Worm (Caenorhabditis elegans) whole organism, early embryonic: Measurements from ENCODE around the gene Y47D3A.14.

Experiments used
- B0310.2 ChIP-seq: sonication (generic microtip); optimal IDR thresholded peaks from 2 replicates; lab custom pipeline; 2016; ENCODE audit warnings: mild to moderate bottlenecking, missing genetic modification characterization, missing compliant biosample characterization
- F13C5.2 ChIP-seq: sonication (generic microtip); optimal IDR thresholded peaks from 2 replicates; lab custom pipeline; 2017; ENCODE audit warnings: mild to moderate bottlenecking, missing genetic modification characterization, inconsistent platforms, missing compliant biosample characterization
- aly-1 ChIP-seq: sonication (generic microtip); optimal IDR thresholded peaks from 2 replicates; lab custom pipeline; 2016; ENCODE audit warnings: missing genetic modification characterization, missing compliant biosample characterization
- ama-1 ChIP-seq: fragments of 150-350 bp; optimal IDR thresholded peaks from 2 replicates; lab custom pipeline; 2014
- ceh-13 ChIP-seq: fragments of 200-800 bp; sonication (Bioruptor generic); optimal IDR thresholded peaks from 2 replicates; lab custom pipeline; 2018; ENCODE audit warnings: mild to moderate bottlenecking, missing genetic modification characterization, missing compliant biosample characterization
- ceh-36 ChIP-seq: sonication (generic microtip); optimal IDR thresholded peaks from 2 replicates; lab custom pipeline; 2016; ENCODE audit warnings: missing genetic modification characterization, inconsistent platforms, missing compliant biosample characterization
- ets-7 ChIP-seq: sonication (generic microtip); optimal IDR thresholded peaks from 2 replicates; lab custom pipeline; 2016; ENCODE audit warnings: missing genotype, missing genetic modification characterization, missing compliant biosample characterization
- flt-1 ChIP-seq: fragments of 200-800 bp; sonication (Bioruptor generic); IDR thresholded peaks from 2 replicates; pipeline ENCODE4 v1.3.6; 2022; ENCODE audit warnings: missing genetic modification characterization, missing compliant biosample characterization
- hmbx-1 ChIP-seq: sonication (generic microtip); optimal IDR thresholded peaks from 2 replicates; lab custom pipeline; 2016; ENCODE audit warnings: mild to moderate bottlenecking, missing genetic modification characterization, missing compliant biosample characterization
- hmg-4 ChIP-seq: fragments of 200-800 bp; sonication (Bioruptor generic); optimal IDR thresholded peaks from 2 replicates; lab custom pipeline; 2018; ENCODE audit warnings: mild to moderate bottlenecking, missing genetic modification characterization, missing compliant biosample characterization
- hnd-1 ChIP-seq: sonication (generic microtip); optimal IDR thresholded peaks from 2 replicates; lab custom pipeline; 2016; ENCODE audit warnings: missing genetic modification characterization, missing compliant biosample characterization
- pes-1 ChIP-seq: fragments of 200-800 bp; sonication (Bioruptor generic); IDR thresholded peaks from 2 replicates; pipeline ENCODE4 v1.3.6; 2022; ENCODE audit warnings: missing genetic modification reagents, missing genetic modification characterization, missing compliant biosample characterization
- scrt-1 ChIP-seq: fragments of 200-800 bp; sonication (Bioruptor generic); IDR thresholded peaks from 2 replicates; pipeline ENCODE4 v1.3.6; 2022; ENCODE audit warnings: missing genetic modification characterization, missing compliant biosample characterization
- sea-1 ChIP-seq: fragments of 200-800 bp; sonication (Bioruptor generic); conservative IDR thresholded peaks from 2 replicates; pipeline ENCODE4 v1.3.6; 2022; ENCODE audit warnings: missing genetic modification characterization, missing compliant biosample characterization
- tbx-11 ChIP-seq: fragments of 200-800 bp; sonication (Bioruptor generic); IDR thresholded peaks from 2 replicates; pipeline ENCODE4 v1.3.6; 2022; ENCODE audit warnings: missing genetic modification characterization, missing compliant biosample characterization
- tbx-37 ChIP-seq: fragments of 200-800 bp; sonication (Bioruptor generic); conservative IDR thresholded peaks from 2 replicates; pipeline ENCODE4 v1.3.6; 2022; ENCODE audit warnings: missing genetic modification reagents, missing genetic modification characterization, missing compliant biosample characterization
- tra-4 ChIP-seq: sonication (generic microtip); optimal IDR thresholded peaks from 2 replicates; lab custom pipeline; 2017; ENCODE audit warnings: missing genetic modification characterization, missing compliant biosample characterization

Y47D3A.14 gene

DNA sequence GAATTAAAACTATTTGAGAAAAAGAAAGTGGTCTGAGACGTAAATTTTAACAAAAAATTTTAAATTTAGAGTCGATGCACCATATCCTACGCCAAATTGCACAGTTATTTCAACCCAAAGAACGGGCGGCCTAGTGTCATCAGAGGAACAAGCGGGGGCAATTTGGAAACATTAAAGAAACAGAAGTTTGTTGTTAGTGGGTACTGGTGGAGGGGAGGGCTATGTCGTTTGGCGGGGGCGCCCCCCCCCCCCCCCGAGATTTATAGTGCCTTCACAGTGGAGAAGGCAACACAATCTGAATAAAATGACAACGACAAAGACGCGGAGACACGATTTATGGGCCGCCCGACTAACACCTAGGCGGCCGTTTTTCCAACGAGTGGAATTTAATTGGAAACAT, 29.8 kb downstream of the Y47D3A.14 start:
- TF ChIP-seq sea-1 (GFP tag; lab: Robert Waterston, UW), result 0 out of 2 replicates have a peak, but pooled peaks have one; percentile 49
- no peak for TF ChIP-seq aly-1 (tag; lab: Kevin White, UChicago)

DNA sequence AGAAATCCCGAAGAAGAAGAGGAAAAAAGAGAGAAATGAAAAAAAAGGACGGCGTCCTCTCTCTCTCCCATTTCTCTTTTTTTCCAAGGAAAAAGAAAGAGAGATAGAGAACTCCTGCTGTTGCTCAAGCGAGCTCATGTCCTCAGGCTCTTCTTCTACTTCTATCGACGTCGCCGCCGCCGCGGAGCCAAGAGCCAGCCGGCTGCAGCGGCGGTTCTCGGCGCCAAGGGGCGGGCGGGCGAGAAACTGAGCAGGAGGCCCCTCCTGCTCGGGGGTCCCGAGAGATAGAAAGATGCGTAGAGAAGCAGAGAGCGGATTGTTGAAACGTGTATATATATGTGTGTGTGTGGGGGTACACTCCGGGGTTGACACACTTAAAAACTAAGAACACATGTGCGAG, 33.7 kb downstream of the Y47D3A.14 start:
- TF ChIP-seq hmbx-1 (tag; lab: Kevin White, UChicago) (no peak), pes-1 (GFP tag; lab: Robert Waterston, UW) (peak; percentile 9; the same call in 1 of the 2 replicates), scrt-1 (GFP tag; lab: Robert Waterston, UW) (no peak), tbx-37 (no peak)

DNA sequence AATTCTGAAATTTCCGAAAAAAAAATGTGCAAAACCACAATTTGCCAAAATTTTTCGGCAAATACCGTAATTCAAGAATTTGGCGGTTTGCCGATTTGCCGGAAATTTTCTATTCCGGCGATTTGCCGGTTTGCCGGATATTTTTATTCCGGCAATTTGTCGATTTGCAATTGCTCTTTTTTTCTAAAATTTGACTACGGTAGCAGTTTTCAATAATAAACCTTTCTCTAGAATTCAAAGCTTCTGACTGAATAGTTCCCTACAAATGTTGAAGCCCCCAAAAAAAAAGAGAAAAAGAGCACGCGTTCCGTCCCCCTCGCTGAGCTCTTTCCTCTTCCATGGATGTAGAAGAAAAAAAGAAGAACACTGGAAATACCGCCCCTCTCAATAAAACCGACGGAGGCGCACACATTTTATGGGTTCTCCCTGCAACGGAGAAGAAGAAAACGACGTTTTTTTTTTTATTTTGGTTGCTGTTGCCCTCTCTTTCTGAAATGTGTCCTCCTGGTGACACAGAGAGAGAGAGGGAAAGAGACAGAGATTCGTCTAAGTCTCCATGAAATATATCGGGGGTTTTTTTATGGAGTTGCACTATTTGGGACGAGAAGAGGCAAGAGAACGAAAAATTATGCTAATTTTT, 35.7 kb downstream of the Y47D3A.14 start:
- TF ChIP-seq hmbx-1 (tag; lab: Kevin White, UChicago) (no peak), ets-7 (tag; lab: Kevin White, UChicago) (no peak), tra-4 (tag; lab: Kevin White, UChicago) (no peak), ama-1 (lab: Kevin White, UChicago) (no peak)

DNA sequence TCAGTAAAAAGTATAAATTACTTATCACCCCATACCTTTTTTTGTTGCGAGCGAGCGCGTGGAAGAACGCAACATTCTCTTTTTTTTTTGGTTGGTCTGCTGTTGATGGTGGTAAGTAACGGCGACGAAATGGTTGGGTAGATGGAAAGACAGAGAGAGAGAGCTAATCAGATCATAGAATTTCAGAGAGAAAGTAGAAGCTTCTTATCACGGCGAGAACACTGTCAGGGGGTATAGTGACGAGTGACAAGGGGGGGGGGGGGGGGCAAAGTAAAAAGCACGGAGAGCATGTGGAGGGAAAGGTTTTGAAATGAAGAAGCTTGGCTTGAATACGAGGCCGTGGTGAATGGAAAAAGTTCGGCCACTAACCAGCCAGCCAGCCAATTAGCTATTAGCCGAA, 39.3 kb downstream of the Y47D3A.14 start:
- no peak for TF ChIP-seq pes-1 (GFP tag; lab: Robert Waterston, UW)
- no peak for TF ChIP-seq B0310.2 (tag; lab: Kevin White, UChicago)
- no peak for TF ChIP-seq ets-7 (tag; lab: Kevin White, UChicago)
- TF ChIP-seq sea-1 (GFP tag; lab: Robert Waterston, UW), result no peak
- no peak for TF ChIP-seq hmg-4 (GFP tag; lab: Kevin White, UChicago)
- TF ChIP-seq ama-1 (lab: Kevin White, UChicago), result no peak
- TF ChIP-seq scrt-1 (GFP tag; lab: Robert Waterston, UW), result no peak
- TF ChIP-seq hnd-1, result no peak
- TF ChIP-seq aly-1 (tag; lab: Kevin White, UChicago), result no peak
- TF ChIP-seq tra-4 (tag; lab: Kevin White, UChicago), result no peak
- TF ChIP-seq ceh-13 (GFP tag; lab: Kevin White, UChicago), result no peak
- no peak for TF ChIP-seq ceh-36 (tag; lab: Kevin White, UChicago)
- TF ChIP-seq tbx-37, result no peak
- no peak for TF ChIP-seq hmbx-1 (tag; lab: Kevin White, UChicago)
- no peak for TF ChIP-seq flt-1 (GFP tag; lab: Robert Waterston, UW)
- TF ChIP-seq tbx-11 (GFP tag; lab: Robert Waterston, UW), result no peak
- no peak for TF ChIP-seq F13C5.2

DNA sequence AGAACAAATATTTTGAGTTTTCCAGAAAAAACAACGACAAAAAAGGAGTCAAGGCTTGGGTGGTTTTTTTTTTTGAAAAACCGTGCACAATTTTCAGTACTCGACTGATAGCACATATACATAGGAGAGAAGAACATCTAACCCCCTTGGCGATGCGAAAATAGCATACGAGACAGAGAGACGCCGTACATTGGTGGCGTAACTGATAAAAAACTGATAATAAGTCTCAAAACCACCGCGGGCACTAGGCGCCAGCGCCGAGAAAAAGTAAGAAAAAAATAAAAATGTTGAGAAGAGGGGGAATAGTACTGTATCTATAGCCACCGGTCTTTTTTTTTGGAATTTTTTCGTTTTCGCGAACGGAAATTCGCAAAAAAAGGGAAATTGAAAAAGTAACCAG, 41.1 kb downstream of the Y47D3A.14 start:
- no peak for TF ChIP-seq tbx-37
- TF ChIP-seq flt-1 (GFP tag; lab: Robert Waterston, UW), result no peak
- no peak for TF ChIP-seq sea-1 (GFP tag; lab: Robert Waterston, UW)
- TF ChIP-seq tbx-11 (GFP tag; lab: Robert Waterston, UW), result no peak
- no peak for TF ChIP-seq ets-7 (tag; lab: Kevin White, UChicago)
- no peak for TF ChIP-seq aly-1 (tag; lab: Kevin White, UChicago)
- no peak for TF ChIP-seq ama-1 (lab: Kevin White, UChicago)

DNA sequence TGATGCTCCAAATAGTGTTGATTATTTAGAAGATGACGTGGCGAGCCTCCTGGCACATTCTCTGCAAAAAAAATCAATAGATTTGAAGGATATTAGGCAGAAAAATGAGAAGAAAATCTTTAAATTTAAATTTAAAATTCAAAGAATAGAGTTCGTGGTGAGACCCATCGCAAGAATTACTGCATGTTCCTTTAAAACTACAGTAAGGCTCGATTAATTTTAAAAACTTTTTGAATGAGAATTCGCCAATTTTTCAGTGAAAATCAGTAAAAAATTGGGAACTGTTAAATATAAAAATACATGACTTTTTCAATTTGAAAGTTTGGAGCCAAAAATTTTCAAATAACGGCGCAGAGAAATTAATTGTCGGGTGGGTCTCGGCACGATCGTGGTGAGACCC, 41.5 kb downstream of the Y47D3A.14 start, which contains the start of gene tra-1:
Gene tra-1, minus strand, starts transcription at position 62 of the 400 bp plus-strand sequence.
- TF ChIP-seq hmbx-1 (tag; lab: Kevin White, UChicago), result no peak
- no peak for TF ChIP-seq sea-1 (GFP tag; lab: Robert Waterston, UW)

DNA sequence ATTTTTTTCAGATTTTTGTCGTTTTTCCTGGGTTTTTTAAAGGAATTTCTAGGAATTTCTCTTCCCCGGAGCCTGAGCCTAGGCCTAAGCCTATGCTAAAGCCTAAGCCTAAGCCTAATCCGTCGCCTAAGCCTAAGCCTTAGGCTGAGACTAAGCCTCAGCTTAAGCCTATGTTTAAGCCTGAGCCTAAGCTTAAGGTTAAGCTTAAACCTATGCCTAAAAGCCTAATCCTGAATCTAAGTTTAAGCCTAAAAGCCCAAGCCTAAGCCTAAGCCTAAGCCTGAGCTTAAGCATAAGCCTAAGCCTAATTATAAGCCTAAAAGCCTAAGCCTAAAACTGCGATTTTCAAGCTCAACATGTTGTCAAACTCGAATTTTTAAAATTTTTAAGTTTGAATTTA, 42.5 kb downstream of the Y47D3A.14 start:
- TF ChIP-seq sea-1 (GFP tag; lab: Robert Waterston, UW) (no peak), ceh-36 (tag; lab: Kevin White, UChicago) (peak; percentile 85)

DNA sequence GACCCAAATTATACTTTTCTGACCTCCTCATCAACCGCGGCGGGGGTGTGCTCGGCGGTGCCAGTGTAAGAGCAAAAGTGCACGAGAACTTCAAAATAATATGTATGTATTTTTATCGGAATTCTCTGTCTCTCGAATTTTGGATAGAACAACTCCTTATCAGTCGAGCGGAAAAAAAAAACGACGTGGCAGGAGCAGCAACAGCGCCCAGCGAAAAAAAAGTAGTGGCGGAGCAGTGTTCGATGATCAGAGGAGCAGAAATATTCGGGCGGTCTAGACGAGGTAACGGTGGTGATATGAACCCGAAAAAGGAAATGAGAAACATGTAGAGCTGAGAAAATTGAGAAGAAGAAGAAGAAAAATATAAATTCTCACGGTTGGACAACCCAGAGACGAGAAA, 43.4 kb downstream of the Y47D3A.14 start:
- TF ChIP-seq F13C5.2 (no peak), tbx-37 (no peak), ets-7 (tag; lab: Kevin White, UChicago) (no peak), sea-1 (GFP tag; lab: Robert Waterston, UW) (no peak), hmg-4 (GFP tag; lab: Kevin White, UChicago) (no peak), ceh-36 (tag; lab: Kevin White, UChicago) (no peak), B0310.2 (tag; lab: Kevin White, UChicago) (no peak), tra-4 (tag; lab: Kevin White, UChicago) (no peak), aly-1 (tag; lab: Kevin White, UChicago) (no peak), hmbx-1 (tag; lab: Kevin White, UChicago) (no peak), ceh-13 (GFP tag; lab: Kevin White, UChicago) (no peak), pes-1 (GFP tag; lab: Robert Waterston, UW) (no peak)

DNA sequence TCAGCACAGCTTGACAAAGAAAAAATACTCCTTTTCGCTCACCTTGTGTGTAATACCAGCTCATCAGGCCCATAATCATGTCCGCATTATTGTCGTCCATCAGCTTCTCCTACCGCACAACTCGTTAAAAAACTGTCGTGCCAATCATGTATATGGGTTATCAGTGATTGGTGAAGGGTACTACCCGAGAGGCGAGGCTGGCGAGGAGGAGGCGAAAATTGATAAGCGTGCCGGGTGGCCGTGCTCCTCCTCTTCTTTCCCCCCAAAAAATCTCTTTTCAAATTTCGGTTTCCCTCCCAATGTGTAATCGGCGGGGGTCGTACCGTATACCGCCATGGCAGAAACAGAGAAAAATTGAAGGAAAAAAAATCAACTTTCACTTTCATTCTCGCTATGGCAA, 48.5 kb downstream of the Y47D3A.14 start:
- TF ChIP-seq tbx-37, result no peak
- TF ChIP-seq scrt-1 (GFP tag; lab: Robert Waterston, UW), result no peak
- no peak for TF ChIP-seq aly-1 (tag; lab: Kevin White, UChicago)
- TF ChIP-seq sea-1 (GFP tag; lab: Robert Waterston, UW), result no peak
- no peak for TF ChIP-seq ama-1 (lab: Kevin White, UChicago)
- no peak for TF ChIP-seq flt-1 (GFP tag; lab: Robert Waterston, UW)
- no peak for TF ChIP-seq ceh-36 (tag; lab: Kevin White, UChicago)
- TF ChIP-seq hnd-1, result no peak
- TF ChIP-seq tra-4 (tag; lab: Kevin White, UChicago), result no peak
- TF ChIP-seq B0310.2 (tag; lab: Kevin White, UChicago), result no peak
- TF ChIP-seq tbx-11 (GFP tag; lab: Robert Waterston, UW), result no peak
- TF ChIP-seq hmg-4 (GFP tag; lab: Kevin White, UChicago), result no peak
- no peak for TF ChIP-seq ets-7 (tag; lab: Kevin White, UChicago)
- TF ChIP-seq pes-1 (GFP tag; lab: Robert Waterston, UW), result no peak
- TF ChIP-seq F13C5.2, result no peak
